Worm (Caenorhabditis elegans) whole organism, young adult: ENCODE measurements around the gene ZC53.2.

ENCODE experiments used
- B0019.2 ChIP-seq: fragments of 200-800 bp; sonication (Bioruptor generic); conservative IDR thresholded peaks from 2 replicates; pipeline ENCODE4 v1.3.6; 2022; ENCODE audit warnings: missing genetic modification reagents, missing genetic modification characterization, missing compliant biosample characterization
- B0261.1 ChIP-seq: sonication (generic microtip); optimal IDR thresholded peaks from 2 replicates; lab custom pipeline; 2016; ENCODE audit warnings: mild to moderate bottlenecking, missing genetic modification characterization, moderate library complexity, missing compliant biosample characterization
- F22D6.2 ChIP-seq: sonication (generic microtip); optimal IDR thresholded peaks from 2 replicates; lab custom pipeline; 2016; ENCODE audit warnings: mild to moderate bottlenecking, missing genetic modification characterization, missing compliant biosample characterization
- F23B12.7 ChIP-seq: sonication (generic microtip); optimal IDR thresholded peaks from 2 replicates; lab custom pipeline; 2017; ENCODE audit warnings: missing genetic modification characterization, mild to moderate bottlenecking, missing compliant biosample characterization, antibody characterized with exemption, moderate library complexity; ENCODE audit not compliant: insufficient read depth
- F39B2.1 ChIP-seq: fragments of 200-800 bp; sonication (Bioruptor generic); IDR thresholded peaks from 2 replicates; pipeline ENCODE4 v1.3.6; 2022; ENCODE audit warnings: missing genetic modification reagents, missing genetic modification characterization, missing compliant biosample characterization
- F49E8.2 ChIP-seq: sonication (generic microtip); optimal IDR thresholded peaks from 3 replicates; lab custom pipeline; 2017; ENCODE audit warnings: missing genetic modification characterization, mild to moderate bottlenecking, missing compliant biosample characterization, antibody characterized with exemption, moderate library complexity; ENCODE audit not compliant: insufficient read depth
- F52B5.7 ChIP-seq: sonication (generic microtip); optimal IDR thresholded peaks from 2 replicates; lab custom pipeline; 2016; ENCODE audit warnings: mild to moderate bottlenecking, missing genetic modification characterization, missing compliant biosample characterization
- F55B11.4 ChIP-seq: sonication (generic microtip); optimal IDR thresholded peaks from 2 replicates; lab custom pipeline; 2016; ENCODE audit warnings: missing compliant biosample characterization, missing genetic modification characterization, borderline replicate concordance; ENCODE audit not compliant: insufficient read depth
- T07F8.4 ChIP-seq: sonication (generic microtip); optimal IDR thresholded peaks from 2 replicates; lab custom pipeline; 2016; ENCODE audit warnings: mild to moderate bottlenecking, missing genetic modification characterization, moderate library complexity, missing compliant biosample characterization
- Y95B8A.8 ChIP-seq: fragments of 200-800 bp; sonication (Bioruptor generic); IDR thresholded peaks from 2 replicates; pipeline ENCODE4 v1.3.6; 2022; ENCODE audit warnings: missing genetic modification reagents, missing genetic modification characterization, missing compliant biosample characterization
- ama-1 ChIP-seq, 3 experiments: fragments of 150-350 bp in 1 of 3; sonication (generic microtip) in 2 of 3; optimal IDR thresholded peaks; 2 replicates each; lab custom pipeline; 2014 to 2018; ENCODE audit warnings: missing biosample characterization in 2 of 3, missing genetic modification characterization in 2 of 3, missing genetic modification reagents in 2 of 3
- aptf-3 ChIP-seq: fragments of 200-800 bp; sonication (Bioruptor generic); IDR thresholded peaks from 2 replicates; pipeline ENCODE4 v1.3.6; 2022; ENCODE audit warnings: missing genetic modification characterization, missing compliant biosample characterization
- bed-2 ChIP-seq: fragments of 200-800 bp; sonication (Bioruptor generic); IDR thresholded peaks from 2 replicates; pipeline ENCODE4 v1.3.6; 2022; ENCODE audit warnings: missing genetic modification reagents, missing genetic modification characterization, missing compliant biosample characterization
- cebp-1 ChIP-seq, 2 experiments: fragments of 200-800 bp in 1 of 2; sonication (Bioruptor generic) in 1 of 2; sonication (generic microtip) in 1 of 2; IDR thresholded peaks in 1 of 2; optimal IDR thresholded peaks in 1 of 2; 2 replicates each; pipeline versions ENCODE4 v1.3.6 to Lab custom; 2017 to 2022; ENCODE audit warnings: missing compliant biosample characterization in 2 of 2, missing genetic modification characterization in 2 of 2, mild to moderate bottlenecking in 1 of 2, missing genetic modification reagents in 1 of 2, moderate library complexity in 1 of 2
- cebp-2 ChIP-seq: fragments of 200-800 bp; sonication (Bioruptor generic); IDR thresholded peaks from 2 replicates; pipeline ENCODE4 v1.3.6; 2022; ENCODE audit warnings: missing genetic modification characterization, missing compliant biosample characterization
- ceh-58 ChIP-seq: fragments of 200-800 bp; sonication (Bioruptor generic); IDR thresholded peaks from 2 replicates; pipeline ENCODE4 v1.3.6; 2022; ENCODE audit warnings: missing genetic modification characterization, missing compliant biosample characterization
- chd-7 ChIP-seq: sonication (generic microtip); optimal IDR thresholded peaks from 2 replicates; lab custom pipeline; 2016; ENCODE audit warnings: mild to moderate bottlenecking, missing genetic modification characterization, moderate library complexity, missing compliant biosample characterization
- dox-1 ChIP-seq: fragments of 200-800 bp; sonication (Bioruptor generic); IDR thresholded peaks from 2 replicates; pipeline ENCODE4 v1.3.6; 2022; ENCODE audit warnings: missing genetic modification reagents, missing genetic modification characterization, missing compliant biosample characterization
- dpff-1 ChIP-seq: sonication (generic microtip); optimal IDR thresholded peaks from 2 replicates; lab custom pipeline; 2017; ENCODE audit warnings: mild to moderate bottlenecking, missing genetic modification characterization, missing compliant biosample characterization
- egl-18 ChIP-seq: fragments of 200-800 bp; sonication (Bioruptor generic); IDR thresholded peaks from 2 replicates; pipeline ENCODE4 v1.3.6; 2022; ENCODE audit warnings: missing genetic modification reagents, missing genetic modification characterization, missing compliant biosample characterization
- ekl-4 ChIP-seq: fragments of 200-800 bp; sonication (Bioruptor generic); IDR thresholded peaks from 2 replicates; pipeline ENCODE4 v1.3.6; 2022; ENCODE audit warnings: missing genetic modification reagents, missing genetic modification characterization, missing compliant biosample characterization
- gei-17 ChIP-seq: fragments of 200-800 bp; sonication (Bioruptor generic); optimal IDR thresholded peaks from 2 replicates; lab custom pipeline; 2018; ENCODE audit warnings: mild to moderate bottlenecking, missing genetic modification characterization, missing compliant biosample characterization
- hlh-12 ChIP-seq: sonication (generic microtip); optimal IDR thresholded peaks from 2 replicates; lab custom pipeline; 2016; ENCODE audit warnings: missing genetic modification characterization, missing compliant biosample characterization
- hmg-1.2 ChIP-seq: fragments of 200-800 bp; sonication (Bioruptor generic); IDR thresholded peaks from 2 replicates; pipeline ENCODE4 v1.3.6; 2022; ENCODE audit warnings: missing genetic modification reagents, missing genetic modification characterization, missing compliant biosample characterization
- hmg-20 ChIP-seq: fragments of 200-800 bp; sonication (Bioruptor generic); IDR thresholded peaks from 2 replicates; pipeline ENCODE4 v1.3.6; 2022; ENCODE audit warnings: missing genetic modification reagents, missing genetic modification characterization, missing compliant biosample characterization
- let-607 ChIP-seq, 2 experiments: fragments of 200-800 bp in 1 of 2; sonication (Bioruptor generic) in 1 of 2; sonication (generic microtip) in 1 of 2; optimal IDR thresholded peaks; 2 replicates each; lab custom pipeline; 2016 to 2018; ENCODE audit warnings: mild to moderate bottlenecking in 2 of 2, missing compliant biosample characterization in 2 of 2, missing genetic modification characterization in 2 of 2, moderate library complexity in 2 of 2, missing genotype in 1 of 2
- lsy-27 ChIP-seq: sonication (generic microtip); optimal IDR thresholded peaks from 2 replicates; lab custom pipeline; 2017; ENCODE audit warnings: missing genetic modification characterization, mild to moderate bottlenecking, missing compliant biosample characterization, antibody characterized with exemption, missing genotype, borderline replicate concordance; ENCODE audit not compliant: insufficient read depth
- mel-28 ChIP-seq: sonication (generic microtip); optimal IDR thresholded peaks from 2 replicates; lab custom pipeline; 2016; ENCODE audit warnings: borderline replicate concordance, mild to moderate bottlenecking, missing genetic modification characterization, missing compliant biosample characterization
- mes-4 ChIP-seq: sonication (generic microtip); optimal IDR thresholded peaks from 2 replicates; lab custom pipeline; 2016; ENCODE audit warnings: missing genotype, missing genetic modification characterization, missing compliant biosample characterization
- nhr-120 ChIP-seq: fragments of 200-800 bp; sonication (Bioruptor generic); IDR thresholded peaks from 2 replicates; pipeline ENCODE4 v1.3.6; 2022; ENCODE audit warnings: missing genetic modification characterization, missing compliant biosample characterization
- nhr-179 ChIP-seq: sonication (generic microtip); optimal IDR thresholded peaks from 2 replicates; lab custom pipeline; 2016; ENCODE audit warnings: mild to moderate bottlenecking, missing genetic modification characterization, missing compliant biosample characterization
- nhr-90 ChIP-seq: sonication (generic microtip); optimal IDR thresholded peaks from 2 replicates; lab custom pipeline; 2016; ENCODE audit warnings: missing genotype, mild to moderate bottlenecking, missing genetic modification characterization, missing compliant biosample characterization
- rec-8 ChIP-seq, 2 experiments: sonication (generic microtip); optimal IDR thresholded peaks; 2 replicates each; lab custom pipeline; 2016; ENCODE audit warnings: mild to moderate bottlenecking in 2 of 2, missing genetic modification characterization in 2 of 2, missing genetic modification reagents in 2 of 2, missing genotype in 2 of 2, missing biosample characterization in 1 of 2, missing compliant biosample characterization in 1 of 2, moderate library complexity in 1 of 2
- rpc-1 ChIP-seq, 2 experiments: fragments of 150-350 bp in 1 of 2; sonication (generic microtip) in 1 of 2; optimal IDR thresholded peaks; 2 replicates each; lab custom pipeline; 2014 to 2018; ENCODE audit warnings: missing biosample characterization in 1 of 2, missing genetic modification characterization in 1 of 2, missing genetic modification reagents in 1 of 2, missing genotype in 1 of 2
- sea-2 ChIP-seq: fragments of 200-800 bp; sonication (Bioruptor generic); IDR thresholded peaks from 2 replicates; pipeline ENCODE4 v1.3.6; 2022; ENCODE audit warnings: missing genetic modification characterization, missing compliant biosample characterization
- snpc-1.1 ChIP-seq: sonication (generic microtip); optimal IDR thresholded peaks from 2 replicates; lab custom pipeline; 2017; ENCODE audit warnings: missing genetic modification characterization, mild to moderate bottlenecking, missing compliant biosample characterization, antibody characterized with exemption, moderate library complexity, missing genotype, missing genetic modification reagents; ENCODE audit not compliant: insufficient read depth
- snpc-3.4 ChIP-seq: sonication (generic microtip); optimal IDR thresholded peaks from 2 replicates; lab custom pipeline; 2017; ENCODE audit warnings: missing genetic modification characterization, mild to moderate bottlenecking, missing compliant biosample characterization, antibody characterized with exemption, moderate library complexity, missing genotype, missing genetic modification reagents
- snpc-4 ChIP-seq, 5 experiments: fragments of 150-350 bp in 1 of 5; sonication (generic microtip) in 4 of 5; optimal IDR thresholded peaks; 2 replicates each; lab custom pipeline; 2014 to 2018; ENCODE audit warnings: missing genetic modification characterization in 5 of 5, missing biosample characterization in 3 of 5, antibody characterized with exemption in 2 of 5, mild to moderate bottlenecking in 2 of 5, missing compliant biosample characterization in 2 of 5, missing genotype in 2 of 5, moderate library complexity in 2 of 5, missing genetic modification reagents in 1 of 5
- tbx-9 ChIP-seq: sonication (generic microtip); optimal IDR thresholded peaks from 2 replicates; lab custom pipeline; 2016; ENCODE audit warnings: borderline replicate concordance, missing genetic modification characterization, inconsistent platforms, missing compliant biosample characterization
- unc-62 ChIP-seq: fragments of 150-350 bp; optimal IDR thresholded peaks from 2 replicates; lab custom pipeline; 2014; ENCODE audit warnings: missing biosample characterization, missing genetic modification reagents, missing genetic modification characterization
- ztf-18 ChIP-seq: sonication (generic microtip); optimal IDR thresholded peaks from 2 replicates; lab custom pipeline; 2016; ENCODE audit warnings: missing genotype, mild to moderate bottlenecking, missing genetic modification characterization, missing compliant biosample characterization
- ztf-22 ChIP-seq: fragments of 200-800 bp; sonication (Bioruptor generic); optimal IDR thresholded peaks from 2 replicates; lab custom pipeline; 2018; ENCODE audit warnings: mild to moderate bottlenecking, missing genetic modification characterization, moderate library complexity, missing compliant biosample characterization
- ztf-26 ChIP-seq: sonication (generic microtip); optimal IDR thresholded peaks from 2 replicates; lab custom pipeline; 2017; ENCODE audit warnings: missing genetic modification characterization, missing compliant biosample characterization
- ztf-3 ChIP-seq: fragments of 200-800 bp; sonication (Bioruptor generic); optimal IDR thresholded peaks from 2 replicates; lab custom pipeline; 2018; ENCODE audit warnings: mild to moderate bottlenecking, missing genetic modification characterization, missing compliant biosample characterization
- ztf-6 ChIP-seq: fragments of 200-800 bp; sonication (Bioruptor generic); IDR thresholded peaks from 2 replicates; pipeline ENCODE4 v1.3.6; 2022; ENCODE audit warnings: missing genetic modification reagents, missing genetic modification characterization, missing compliant biosample characterization

Gene ZC53.2

DNA sequence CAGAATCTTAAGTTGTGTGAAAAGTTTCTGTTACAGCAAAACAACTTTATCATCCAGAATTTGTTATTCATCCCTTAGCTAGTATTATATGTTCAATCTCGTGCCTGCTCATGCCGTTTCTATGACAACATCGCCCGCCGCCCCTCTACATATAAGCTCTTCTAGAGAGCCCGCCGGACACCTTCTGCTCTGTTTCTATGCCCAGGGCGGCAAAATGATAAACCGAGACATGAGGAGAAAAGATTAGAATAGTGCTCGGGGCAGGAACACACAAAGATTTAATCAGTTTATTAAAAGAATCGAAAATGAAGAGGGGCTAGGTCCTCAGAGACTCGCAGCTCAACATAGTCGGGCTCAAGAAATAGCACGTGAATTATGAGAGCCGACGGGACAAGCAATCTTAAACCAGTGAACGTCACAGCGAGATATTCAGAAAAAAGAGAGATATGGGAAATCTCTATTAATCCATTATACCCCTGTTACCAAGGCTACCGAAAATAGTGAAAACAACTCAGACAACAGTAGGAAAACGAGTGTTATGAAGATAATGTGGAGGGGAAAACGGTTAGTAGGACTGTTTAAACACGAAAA lies 35.5 kb downstream of the ZC53.2 start (continued):
- no peak for TF ChIP-seq rpc-1 (optimal IDR thresholded peaks at IDR 0.05; lab: Kevin White, UChicago)
- no peak for TF ChIP-seq rpc-1 (tag; optimal IDR thresholded peaks at IDR 0.05; lab: Kevin White, UChicago)
- no peak; the same call in 1 of the 2 replicates for TF ChIP-seq dox-1
- no peak for TF ChIP-seq Y95B8A.8 (GFP tag; lab: Robert Waterston, UW)
- peak; percentile 69; the same call in 1 of the 2 replicates for TF ChIP-seq cebp-2 (GFP tag; lab: Robert Waterston, UW)
- no peak for TF ChIP-seq B0019.2 (GFP tag; lab: Robert Waterston, UW)
- no peak for TF ChIP-seq F49E8.2
- no peak for TF ChIP-seq egl-18 (GFP tag; lab: Robert Waterston, UW)
- TF ChIP-seq rec-8 (tag; optimal IDR thresholded peaks at IDR 0.05; lab: Kevin White, UChicago) = no peak
- no peak for TF ChIP-seq sea-2
- no peak for TF ChIP-seq hlh-12 (tag; lab: Kevin White, UChicago)
- TF ChIP-seq cebp-1 (GFP tag; IDR thresholded peaks at IDR 0.05; lab: Robert Waterston, UW) = no peak
- TF ChIP-seq cebp-1 (tag; optimal IDR thresholded peaks at IDR 0.05; lab: Kevin White, UChicago) = peak; percentile 80
- TF ChIP-seq ceh-58 = no peak
- TF ChIP-seq dpff-1 (tag; lab: Kevin White, UChicago) = no peak
- TF ChIP-seq tbx-9 = no peak
- TF ChIP-seq ama-1 (optimal IDR thresholded peaks at IDR 0.05; lab: Kevin White, UChicago) = no peak
- no peak for TF ChIP-seq ama-1 (GFP tag; optimal IDR thresholded peaks at IDR 0.05; lab: Kevin White, UChicago)
- TF ChIP-seq nhr-90 = peak; percentile 10
- TF ChIP-seq unc-62 = no peak
- no peak for TF ChIP-seq ztf-6 (GFP tag; lab: Robert Waterston, UW)
- TF ChIP-seq chd-7 (tag; lab: Kevin White, UChicago) = peak; percentile 9
- TF ChIP-seq aptf-3 = no peak
- TF ChIP-seq ztf-3 = no peak
- no peak for TF ChIP-seq F52B5.7
- TF ChIP-seq ztf-22 (GFP tag; lab: Kevin White, UChicago) = no peak
- TF ChIP-seq ekl-4 (GFP tag; lab: Robert Waterston, UW) = no peak
- TF ChIP-seq F22D6.2 (tag; lab: Kevin White, UChicago) = peak; percentile 37
- TF ChIP-seq snpc-1.1 (tag; lab: Kevin White, UChicago) = no peak
- no peak for TF ChIP-seq F55B11.4
- no peak for TF ChIP-seq snpc-4 (GFP tag; optimal IDR thresholded peaks at IDR 0.05; lab: Kevin White, UChicago)
- peak in 2 of 4 experiments; percentile 15 to 29 for TF ChIP-seq snpc-4 (tag; optimal IDR thresholded peaks at IDR 0.05; lab: Kevin White, UChicago)
- no peak for TF ChIP-seq lsy-27
- peak; percentile 40 for TF ChIP-seq B0261.1 (tag; lab: Kevin White, UChicago)
- TF ChIP-seq F23B12.7 = no peak
- TF ChIP-seq hmg-20 (GFP tag; lab: Robert Waterston, UW) = no peak; the same call in 1 of the 2 replicates
- TF ChIP-seq F39B2.1 (GFP tag; lab: Robert Waterston, UW) = no peak
- no peak for TF ChIP-seq ztf-18
- TF ChIP-seq T07F8.4 (tag; lab: Kevin White, UChicago) = no peak
- TF ChIP-seq snpc-3.4 (tag; lab: Kevin White, UChicago) = no peak
- no peak for TF ChIP-seq nhr-179 (tag; lab: Kevin White, UChicago)
- no peak; the same call in 1 of the 2 replicates for TF ChIP-seq hmg-1.2 (GFP tag; lab: Robert Waterston, UW)
- peak; percentile 94 for TF ChIP-seq gei-17 (GFP tag; lab: Kevin White, UChicago)
- no peak for TF ChIP-seq nhr-120 (GFP tag; lab: Robert Waterston, UW)
- TF ChIP-seq ztf-26 = peak; percentile 41
- no peak for TF ChIP-seq mes-4 (tag; lab: Kevin White, UChicago)
- no peak for TF ChIP-seq let-607 (tag; optimal IDR thresholded peaks at IDR 0.05; lab: Kevin White, UChicago)
- TF ChIP-seq bed-2 (GFP tag; lab: Robert Waterston, UW) = no peak
- no peak for TF ChIP-seq mel-28 (tag; lab: Kevin White, UChicago)
